Worm (Caenorhabditis elegans) whole organism, L4/young adult: ENCODE measurements around the gene F11D11.22.

Experiments used
- W03F9.2 ChIP-seq: fragments of 150-350 bp; optimal IDR thresholded peaks from 2 replicates; lab custom pipeline; 2014; ENCODE audit warnings: missing biosample characterization, missing genetic modification characterization
- dao-5 ChIP-seq: sonication (generic microtip); optimal IDR thresholded peaks from 2 replicates; lab custom pipeline; 2016; ENCODE audit warnings: missing genotype, missing genetic modification characterization, moderate library complexity, missing compliant biosample characterization
- him-1 ChIP-seq: sonication (generic microtip); optimal IDR thresholded peaks from 2 replicates; lab custom pipeline; 2016; ENCODE audit warnings: missing genotype, missing genetic modification reagents, missing genetic modification characterization, missing compliant biosample characterization

DNA sequence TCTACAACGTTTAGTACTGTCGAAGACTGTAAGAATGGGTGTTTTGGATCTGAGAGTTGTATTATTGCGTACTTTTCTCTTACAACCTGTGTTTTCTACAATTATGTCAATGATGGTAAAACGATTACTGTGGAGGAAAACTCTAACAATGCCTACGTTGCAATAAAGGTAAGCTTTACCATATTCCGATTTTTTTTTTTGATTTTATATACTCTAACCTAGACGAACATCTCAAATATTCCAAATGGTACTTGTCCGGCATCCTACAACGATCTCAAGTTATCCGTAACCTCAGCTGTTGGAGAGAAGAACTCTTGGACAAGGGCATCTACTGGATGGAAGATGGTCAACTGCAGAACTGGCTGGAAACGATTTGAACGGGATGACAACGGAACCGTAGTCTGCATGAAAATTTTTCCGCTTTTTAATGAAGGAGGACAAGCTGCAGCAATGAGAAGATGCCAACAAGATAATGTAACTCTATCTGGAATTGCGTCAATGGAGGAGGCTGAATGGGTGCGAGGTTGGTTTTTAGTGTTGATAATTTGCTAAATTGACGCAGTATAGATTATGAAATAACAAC is 9.8 kb downstream of the F11D11.22 start:
- no peak for TF ChIP-seq him-1 (tag; lab: Kevin White, UChicago)
- no peak for TF ChIP-seq dao-5 (tag; lab: Kevin White, UChicago)
- TF ChIP-seq W03F9.2 (tag; lab: Kevin White, UChicago): no peak
